Worm (Caenorhabditis elegans) whole organism, mixed stage, embryonic: ENCODE data around the gene col-170.

Experiments
- M03D4.4 ChIP-seq: sonication (generic microtip); optimal IDR thresholded peaks from 2 replicates; lab custom pipeline; 2017; ENCODE audit warnings: mild to moderate bottlenecking, missing genetic modification characterization, missing compliant biosample characterization
- blmp-1 ChIP-seq: fragments of 150-350 bp; optimal IDR thresholded peaks from 2 replicates; lab custom pipeline; 2014; ENCODE audit warnings: missing biosample characterization, missing genetic modification characterization
- ceh-39 ChIP-seq: fragments of 150-350 bp; optimal IDR thresholded peaks from 2 replicates; lab custom pipeline; 2014; ENCODE audit warnings: missing biosample characterization, missing genetic modification characterization
- ceh-43 ChIP-seq: fragments of 200-800 bp; sonication (Bioruptor generic); optimal IDR thresholded peaks from 2 replicates; lab custom pipeline; 2018; ENCODE audit warnings: mild to moderate bottlenecking, missing genetic modification characterization, moderate library complexity, missing compliant biosample characterization
- ceh-83 ChIP-seq: fragments of 200-800 bp; sonication (Bioruptor generic); optimal IDR thresholded peaks from 2 replicates; lab custom pipeline; 2018; ENCODE audit warnings: mild to moderate bottlenecking, missing genetic modification characterization, missing compliant biosample characterization
- ces-1 ChIP-seq: fragments of 150-350 bp; optimal IDR thresholded peaks from 2 replicates; lab custom pipeline; 2014; ENCODE audit warnings: missing biosample characterization, missing genetic modification reagents, missing genetic modification characterization
- cnd-1 ChIP-seq: fragments of 200-800 bp; sonication (Bioruptor generic); optimal IDR thresholded peaks from 2 replicates; lab custom pipeline; 2018; ENCODE audit warnings: mild to moderate bottlenecking, missing genetic modification characterization, missing compliant biosample characterization
- drap-1 ChIP-seq: fragments of 200-800 bp; sonication (Bioruptor generic); optimal IDR thresholded peaks from 3 replicates; lab custom pipeline; 2018; ENCODE audit warnings: mild to moderate bottlenecking, missing genetic modification characterization, missing compliant biosample characterization
- elt-1 ChIP-seq: sonication (generic microtip); optimal IDR thresholded peaks from 2 replicates; lab custom pipeline; 2017; ENCODE audit warnings: missing genetic modification characterization, mild to moderate bottlenecking, missing compliant biosample characterization, antibody characterized with exemption, moderate library complexity, borderline replicate concordance; ENCODE audit not compliant: insufficient read depth
- elt-3 ChIP-seq: fragments of 150-350 bp; optimal IDR thresholded peaks from 2 replicates; lab custom pipeline; 2014; ENCODE audit warnings: missing biosample characterization, missing genetic modification characterization
- flh-1 ChIP-seq: fragments of 200-800 bp; sonication (Bioruptor generic); optimal IDR thresholded peaks from 2 replicates; lab custom pipeline; 2018; ENCODE audit warnings: mild to moderate bottlenecking, missing genetic modification characterization, moderate library complexity, missing compliant biosample characterization
- ham-2 ChIP-seq: fragments of 200-800 bp; sonication (Bioruptor generic); optimal IDR thresholded peaks from 2 replicates; lab custom pipeline; 2018; ENCODE audit warnings: mild to moderate bottlenecking, missing genetic modification characterization, missing compliant biosample characterization
- hlh-1 ChIP-seq: fragments of 150-350 bp; optimal IDR thresholded peaks from 2 replicates; lab custom pipeline; 2014; ENCODE audit warnings: missing biosample characterization, missing genetic modification reagents, missing genetic modification characterization
- lin-32 ChIP-seq: fragments of 200-800 bp; sonication (Bioruptor generic); optimal IDR thresholded peaks from 2 replicates; lab custom pipeline; 2018; ENCODE audit warnings: mild to moderate bottlenecking, missing genetic modification characterization, missing compliant biosample characterization
- lsy-2 ChIP-seq: fragments of 150-350 bp; optimal IDR thresholded peaks from 2 replicates; lab custom pipeline; 2014; ENCODE audit warnings: missing biosample characterization, missing genetic modification characterization
- mab-5 ChIP-seq: fragments of 150-350 bp; optimal IDR thresholded peaks from 2 replicates; lab custom pipeline; 2014; ENCODE audit warnings: missing biosample characterization, missing genetic modification characterization
- mep-1 ChIP-seq: fragments of 150-350 bp; optimal IDR thresholded peaks from 2 replicates; lab custom pipeline; 2017; ENCODE audit warnings: missing biosample characterization, missing genetic modification reagents, missing genetic modification characterization, inconsistent platforms
- mls-2 ChIP-seq: sonication (generic microtip); optimal IDR thresholded peaks from 2 replicates; lab custom pipeline; 2016; ENCODE audit warnings: mild to moderate bottlenecking, missing genetic modification characterization, moderate library complexity, missing compliant biosample characterization
- nhr-12 ChIP-seq: fragments of 150-350 bp; optimal IDR thresholded peaks from 2 replicates; lab custom pipeline; 2014; ENCODE audit warnings: missing biosample characterization, missing genetic modification characterization
- nhr-2 ChIP-seq: fragments of 150-350 bp; optimal IDR thresholded peaks from 2 replicates; lab custom pipeline; 2014; ENCODE audit warnings: missing biosample characterization, missing genetic modification characterization
- nhr-237 ChIP-seq: fragments of 150-350 bp; optimal IDR thresholded peaks from 2 replicates; lab custom pipeline; 2014; ENCODE audit warnings: missing biosample characterization, missing genetic modification characterization
- nhr-28 ChIP-seq: fragments of 150-350 bp; optimal IDR thresholded peaks from 2 replicates; lab custom pipeline; 2014; ENCODE audit warnings: missing biosample characterization, missing genetic modification characterization
- nhr-76 ChIP-seq: sonication (generic microtip); optimal IDR thresholded peaks from 2 replicates; lab custom pipeline; 2017; ENCODE audit warnings: missing biosample characterization, missing genetic modification characterization
- sem-2 ChIP-seq: fragments of 200-800 bp; sonication (Bioruptor generic); optimal IDR thresholded peaks from 2 replicates; lab custom pipeline; 2018; ENCODE audit warnings: mild to moderate bottlenecking, missing genetic modification characterization, missing compliant biosample characterization
- snpc-4 ChIP-seq: fragments of 150-350 bp; optimal IDR thresholded peaks from 2 replicates; lab custom pipeline; 2014; ENCODE audit warnings: missing biosample characterization, missing genetic modification characterization
- sptf-1 ChIP-seq: sonication (generic microtip); optimal IDR thresholded peaks from 2 replicates; lab custom pipeline; 2017; ENCODE audit warnings: mild to moderate bottlenecking, missing genetic modification characterization, moderate library complexity, missing compliant biosample characterization
- tbx-8 ChIP-seq: fragments of 200-800 bp; sonication (Bioruptor generic); optimal IDR thresholded peaks from 2 replicates; lab custom pipeline; 2018; ENCODE audit warnings: mild to moderate bottlenecking, missing genetic modification characterization, moderate library complexity, missing compliant biosample characterization
- unc-120 ChIP-seq: sonication (generic microtip); optimal IDR thresholded peaks from 2 replicates; lab custom pipeline; 2017; ENCODE audit warnings: missing genetic modification characterization, missing compliant biosample characterization; ENCODE audit not compliant: poor library complexity, severe bottlenecking
- unc-39 ChIP-seq: fragments of 150-350 bp; optimal IDR thresholded peaks from 2 replicates; lab custom pipeline; 2014; ENCODE audit warnings: missing biosample characterization, missing genetic modification characterization
- unc-62 ChIP-seq: fragments of 150-350 bp; optimal IDR thresholded peaks from 2 replicates; lab custom pipeline; 2014; ENCODE audit warnings: missing biosample characterization, missing genetic modification reagents, missing genetic modification characterization
- zip-8 ChIP-seq: fragments of 150-350 bp; optimal IDR thresholded peaks from 2 replicates; lab custom pipeline; 2014; ENCODE audit warnings: missing biosample characterization, missing genetic modification characterization
- ztf-11 ChIP-seq: fragments of 150-350 bp; optimal IDR thresholded peaks from 2 replicates; lab custom pipeline; 2014; ENCODE audit warnings: missing biosample characterization, missing genetic modification characterization

Gene col-170

DNA sequence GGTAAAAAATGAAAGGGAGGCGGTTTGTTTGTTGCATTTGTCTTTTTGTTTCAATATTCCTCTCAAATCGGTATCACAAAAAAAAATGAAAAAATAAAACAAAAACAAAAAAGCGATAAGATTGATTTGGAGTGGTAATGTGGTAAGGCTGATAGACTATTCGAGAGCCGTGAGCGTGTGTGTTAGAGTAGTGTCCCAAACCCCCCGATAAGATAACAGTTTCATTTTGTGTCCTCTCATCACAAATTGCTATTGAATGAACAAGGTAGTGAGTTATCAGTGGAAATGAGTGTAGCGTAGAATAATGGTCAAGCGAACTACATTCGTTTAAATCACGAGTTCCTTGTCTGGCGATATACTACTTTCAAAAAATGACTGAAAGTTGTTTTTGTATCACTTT is 6.9 kb downstream of the col-170 start:
- no peak for TF ChIP-seq mls-2 (tag; lab: Kevin White, UChicago)
- TF ChIP-seq ceh-83 (GFP tag; lab: Kevin White, UChicago) = no peak
- no peak for TF ChIP-seq M03D4.4 (tag; lab: Kevin White, UChicago)
- TF ChIP-seq, all 35 proteins: peak for 0

DNA sequence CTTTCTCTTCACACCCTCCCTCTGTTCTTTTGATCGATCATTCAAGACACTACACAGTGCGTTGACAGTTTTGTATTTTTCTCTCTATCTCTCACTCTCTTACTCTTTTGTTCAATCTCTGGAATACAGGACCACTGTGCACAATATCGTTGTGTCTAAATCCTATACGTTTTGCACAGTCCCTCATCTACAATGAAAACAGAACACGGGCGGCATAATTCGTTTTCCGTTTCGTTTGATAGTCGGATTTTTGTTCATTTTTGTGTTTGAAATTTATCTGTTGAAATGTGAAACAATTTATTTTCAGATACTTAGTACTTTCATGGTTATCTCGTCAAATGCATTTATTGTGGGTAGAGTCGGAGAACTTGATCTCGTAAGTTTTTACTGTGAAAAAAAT is 10.0 kb downstream of the col-170 start, which contains the start of gene C03B1.7:
Gene C03B1.7 (plus strand): TSS at position 301 of the 400 bp plus-strand sequence.
- TF ChIP-seq elt-1 = no peak
- no peak for TF ChIP-seq cnd-1 (tag; lab: Kevin White, UChicago)
- no peak for TF ChIP-seq mep-1 (tag; lab: Kevin White, UChicago)
- TF ChIP-seq ceh-43 = no peak
- no peak for TF ChIP-seq nhr-28 (tag; lab: Kevin White, UChicago)
- TF ChIP-seq nhr-2 (tag; lab: Kevin White, UChicago) = peak; percentile 48
- no peak for TF ChIP-seq nhr-237 (tag; lab: Kevin White, UChicago)

DNA sequence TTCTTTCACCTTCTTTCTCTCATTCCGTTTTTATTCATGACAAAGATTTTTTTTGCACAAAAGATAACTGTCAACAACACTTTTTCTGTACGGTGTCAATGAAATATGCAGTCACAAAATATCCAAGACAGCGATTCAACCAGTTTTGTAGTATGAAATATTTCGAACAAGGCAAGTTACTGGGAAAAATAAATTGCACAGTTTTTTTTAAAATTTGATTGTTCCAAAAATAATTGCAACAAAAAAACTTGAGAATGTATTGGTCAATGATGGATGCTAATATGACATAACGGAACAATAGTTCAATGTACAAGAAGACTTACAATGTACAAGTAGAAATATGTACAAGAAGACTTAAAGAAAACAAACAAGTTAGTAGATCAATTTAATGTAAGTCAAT is 14.3 kb downstream of the col-170 start:
- TF ChIP-seq unc-39 (tag; lab: Kevin White, UChicago) = no peak
- no peak for TF ChIP-seq M03D4.4 (tag; lab: Kevin White, UChicago)
- no peak for TF ChIP-seq flh-1 (GFP tag; lab: Kevin White, UChicago)
- no peak for TF ChIP-seq nhr-2 (tag; lab: Kevin White, UChicago)
- no peak for TF ChIP-seq nhr-237 (tag; lab: Kevin White, UChicago)
- no peak for TF ChIP-seq snpc-4 (tag; lab: Kevin White, UChicago)
- TF ChIP-seq ces-1 (GFP tag; lab: Kevin White, UChicago) = no peak
- no peak for TF ChIP-seq ceh-39 (tag; lab: Kevin White, UChicago)
- no peak for TF ChIP-seq ham-2
- no peak for TF ChIP-seq mls-2 (tag; lab: Kevin White, UChicago)
- no peak for TF ChIP-seq ztf-11 (tag; lab: Kevin White, UChicago)
- no peak for TF ChIP-seq ceh-43
- no peak for TF ChIP-seq lin-32
- TF ChIP-seq, all 35 proteins: peak for 0

ce11 chrX:6347013-6347412 is 15.5 kb downstream of the col-170 start, which contains the start of gene C03B1.9:
TSS of gene C03B1.9 (minus strand) at chrX:6347113.
- no peak for TF ChIP-seq lin-32
- TF ChIP-seq mep-1 (tag; lab: Kevin White, UChicago) = no peak
- no peak for TF ChIP-seq elt-3 (tag; lab: Kevin White, UChicago)
- TF ChIP-seq nhr-76 (tag; lab: Kevin White, UChicago) = no peak
- no peak for TF ChIP-seq drap-1
- no peak for TF ChIP-seq ces-1 (GFP tag; lab: Kevin White, UChicago)
- no peak for TF ChIP-seq flh-1 (GFP tag; lab: Kevin White, UChicago)

ce11 chrX:6350016-6350415 is 18.5 kb downstream of the col-170 start, which contains the start of gene C03B1.6:
TSS of gene C03B1.6 (plus strand) at chrX:6350316.
- TF ChIP-seq ham-2 = no peak
- TF ChIP-seq tbx-8 (GFP tag; lab: Kevin White, UChicago) = no peak
- no peak for TF ChIP-seq hlh-1
- TF ChIP-seq lsy-2 (tag; lab: Kevin White, UChicago) = no peak
- no peak for TF ChIP-seq blmp-1 (tag; lab: Kevin White, UChicago)
- TF ChIP-seq ceh-43 = no peak
- no peak for TF ChIP-seq unc-120
- TF ChIP-seq elt-3 (tag; lab: Kevin White, UChicago) = no peak
- no peak for TF ChIP-seq nhr-12 (tag; lab: Kevin White, UChicago)
- TF ChIP-seq unc-62 (GFP tag; lab: Kevin White, UChicago) = no peak
- TF ChIP-seq sem-2 = no peak
- TF ChIP-seq unc-39 (tag; lab: Kevin White, UChicago) = no peak
- no peak for TF ChIP-seq elt-1
- no peak for TF ChIP-seq mab-5 (tag; lab: Kevin White, UChicago)

- TF ChIP-seq sptf-1 (tag; lab: Kevin White, UChicago) (no peak), ham-2 (no peak), mls-2 (tag; lab: Kevin White, UChicago) (no peak), elt-3 (tag; lab: Kevin White, UChicago) (no peak), mab-5 (tag; lab: Kevin White, UChicago) (no peak), ceh-43 (no peak), ztf-11 (tag; lab: Kevin White, UChicago) (no peak), nhr-12 (tag; lab: Kevin White, UChicago) (no peak), unc-62 (GFP tag; lab: Kevin White, UChicago) (no peak), nhr-76 (tag; lab: Kevin White, UChicago) (no peak), flh-1 (GFP tag; lab: Kevin White, UChicago) (no peak), hlh-1 (no peak), nhr-237 (tag; lab: Kevin White, UChicago) (no peak), zip-8 (no peak), snpc-4 (tag; lab: Kevin White, UChicago) (no peak)
Measured at ce11 chrX:6353763-6354162, 22.3 kb downstream of the col-170 start.
